1 worm cellular context compared by ENCODE assay signal in genomic region chrIV:3725845-3726244, ce11.
A peak's percentile ranks its signal among the peaks of the same experiment; 100 is the strongest.
TF ChIP-seq lines count a peak whose summit lies in the region.

Gene smgl-2, plus strand, starts transcription at chrIV:3726164.

TF ChIP-seq in whole organism, L1 larva, 84 proteins besides CTCF, POLR2A, EP300 and RAD21 (continued from another document):
- peak; percentile 47 for TF ChIP-seq skn-1 (tag; optimal IDR thresholded peaks at IDR 0.05; lab: Kevin White, UChicago)
- peak; percentile 62 for TF ChIP-seq blmp-1 (tag; optimal IDR thresholded peaks at IDR 0.05; lab: Kevin White, UChicago)
- TF ChIP-seq vab-15 (tag; optimal IDR thresholded peaks at IDR 0.05; lab: Kevin White, UChicago), result no peak
- TF ChIP-seq ceh-90 (tag; optimal IDR thresholded peaks at IDR 0.05; lab: Kevin White, UChicago), result no peak
